Worm (Caenorhabditis elegans) whole organism, late embryonic: Measurements from ENCODE around the gene ZK688.12.

Source experiments
- elt-2 ChIP-seq: sonication (generic microtip); optimal IDR thresholded peaks from 2 replicates; lab custom pipeline; 2016; ENCODE audit warnings: missing genetic modification reagents, missing genetic modification characterization, missing compliant biosample characterization
- fkh-10 ChIP-seq: fragments of 150-350 bp; optimal IDR thresholded peaks from 2 replicates; lab custom pipeline; 2014; ENCODE audit warnings: missing biosample characterization, missing genetic modification reagents, missing genetic modification characterization
- hlh-15 ChIP-seq: sonication (generic microtip); optimal IDR thresholded peaks from 2 replicates; lab custom pipeline; 2016; ENCODE audit warnings: missing genetic modification characterization, missing compliant biosample characterization
- lin-11 ChIP-seq: fragments of 200-800 bp; sonication (Bioruptor generic); optimal IDR thresholded peaks from 2 replicates; lab custom pipeline; 2018; ENCODE audit warnings: mild to moderate bottlenecking, missing genetic modification characterization, missing compliant biosample characterization
- npax-4 ChIP-seq: sonication (generic microtip); optimal IDR thresholded peaks from 2 replicates; lab custom pipeline; 2016; ENCODE audit warnings: missing genetic modification characterization, missing compliant biosample characterization
- ref-2 ChIP-seq: sonication (generic microtip); optimal IDR thresholded peaks from 2 replicates; lab custom pipeline; 2016; ENCODE audit warnings: missing genetic modification characterization, missing compliant biosample characterization
- tbx-2 ChIP-seq: sonication (generic microtip); optimal IDR thresholded peaks from 2 replicates; lab custom pipeline; 2016; ENCODE audit warnings: missing genetic modification characterization, missing compliant biosample characterization
- tbx-7 ChIP-seq: sonication (generic microtip); optimal IDR thresholded peaks from 2 replicates; lab custom pipeline; 2016; ENCODE audit warnings: missing genotype, missing genetic modification characterization, missing compliant biosample characterization

- no peak for TF ChIP-seq lin-11 (tag; lab: Kevin White, UChicago)
- TF ChIP-seq tbx-7 (tag; lab: Kevin White, UChicago): no peak
- TF ChIP-seq hlh-15: no peak
- no peak for TF ChIP-seq tbx-2 (tag; lab: Kevin White, UChicago)
- no peak for TF ChIP-seq fkh-10 (GFP tag; lab: Kevin White, UChicago)
- TF ChIP-seq npax-4 (tag; lab: Kevin White, UChicago): no peak
- no peak for TF ChIP-seq ref-2 (tag; lab: Kevin White, UChicago)
- no peak for TF ChIP-seq elt-2
Observed at ce11 chrIII:7907515-7907914, 5.9 kb downstream of the ZK688.12 start, which contains the start of gene pcp-5.
